Worm (Caenorhabditis elegans): ENCODE measurements around the gene F18C5.9.

DNA sequence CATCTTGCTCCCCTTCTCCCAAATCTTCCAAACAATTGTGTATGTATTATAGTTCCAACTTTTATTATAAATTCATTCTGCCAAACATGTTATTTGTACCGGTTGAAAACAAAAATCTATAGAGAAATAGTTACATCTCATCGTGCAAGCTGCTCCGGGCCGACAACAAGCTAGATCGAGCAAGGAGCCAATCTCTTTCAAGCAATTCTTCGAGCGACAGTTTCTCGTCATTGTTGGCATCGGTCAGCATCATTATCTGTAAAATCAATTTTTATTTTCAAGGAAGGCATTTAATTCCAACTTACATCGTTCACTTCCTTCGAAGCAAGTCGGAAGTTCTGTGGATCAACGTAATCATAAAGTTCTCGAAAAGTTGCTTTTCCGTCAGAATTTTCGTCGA is 24.1 kb downstream of the F18C5.9 start:
- no peak for TF ChIP-seq T22C8.4 (GFP tag; IDR thresholded peaks at IDR 0.05)
- TF ChIP-seq cog-1 (tag; optimal IDR thresholded peaks at IDR 0.05): no peak
- TF ChIP-seq klf-2 (GFP tag; conservative IDR thresholded peaks at IDR 0.05): no peak
- no peak for TF ChIP-seq ztf-23 (GFP tag; IDR thresholded peaks at IDR 0.05)
- no peak for TF ChIP-seq flt-1 (GFP tag; IDR thresholded peaks at IDR 0.05)
- TF ChIP-seq med-1 (GFP tag; optimal IDR thresholded peaks at IDR 0.05; ENCODE audit: insufficient read depth): no peak

All from whole organism, midembryonic.